Worm (Caenorhabditis elegans) whole organism, late embryonic: Measurements from ENCODE around the gene epc-1.

ENCODE experiments used
- fkh-10 ChIP-seq: fragments of 150-350 bp; optimal IDR thresholded peaks from 2 replicates; lab custom pipeline; 2014; ENCODE audit warnings: missing biosample characterization, missing genetic modification reagents, missing genetic modification characterization
- hlh-15 ChIP-seq: sonication (generic microtip); optimal IDR thresholded peaks from 2 replicates; lab custom pipeline; 2016; ENCODE audit warnings: missing genetic modification characterization, missing compliant biosample characterization

- TF ChIP-seq fkh-10 (no peak), hlh-15 (no peak)
Observed at ce11 chrIII:12602070-12602469, 6.3 kb downstream of the epc-1 start.
